Worm (Caenorhabditis elegans): Measurements from ENCODE around the gene spat-3.

ce11 chrX:4599526-4599925 lies 6.2 kb downstream of the spat-3 start:
- TF ChIP-seq him-1 (tag; optimal IDR thresholded peaks at IDR 0.05) (no peak), W03F9.2 (tag; optimal IDR thresholded peaks at IDR 0.05) (no peak)
